Worm (Caenorhabditis elegans) whole organism, L3 larva: ENCODE data around the gene F14H12.6.

Experiments used
- aly-2 ChIP-seq: fragments of 150-350 bp; optimal IDR thresholded peaks from 2 replicates; lab custom pipeline; 2014; ENCODE audit warnings: missing biosample characterization, missing genetic modification characterization
- daf-12 ChIP-seq: fragments of 150-350 bp; optimal IDR thresholded peaks from 2 replicates; lab custom pipeline; 2014; ENCODE audit warnings: missing biosample characterization, missing genetic modification reagents, missing genetic modification characterization
- mdl-1 ChIP-seq: fragments of 150-350 bp; optimal IDR thresholded peaks from 2 replicates; lab custom pipeline; 2014; ENCODE audit warnings: missing biosample characterization, missing genetic modification characterization
- nhr-11 ChIP-seq: fragments of 150-350 bp; optimal IDR thresholded peaks from 2 replicates; lab custom pipeline; 2014; ENCODE audit warnings: missing biosample characterization, missing genetic modification characterization
- nhr-12 ChIP-seq: fragments of 150-350 bp; optimal IDR thresholded peaks from 2 replicates; lab custom pipeline; 2014; ENCODE audit warnings: missing biosample characterization, missing genetic modification characterization
- nhr-28 ChIP-seq: fragments of 150-350 bp; optimal IDR thresholded peaks from 2 replicates; lab custom pipeline; 2014; ENCODE audit warnings: missing biosample characterization, missing genetic modification characterization
- pha-4 ChIP-seq: fragments of 150-350 bp; optimal IDR thresholded peaks from 2 replicates; lab custom pipeline; 2014; ENCODE audit warnings: missing biosample characterization, missing genetic modification reagents, missing genetic modification characterization
- snpc-4 ChIP-seq: fragments of 150-350 bp; optimal IDR thresholded peaks from 2 replicates; lab custom pipeline; 2014; ENCODE audit warnings: missing biosample characterization, missing genetic modification characterization
- zag-1 ChIP-seq: fragments of 150-350 bp; optimal IDR thresholded peaks from 2 replicates; lab custom pipeline; 2014; ENCODE audit warnings: missing biosample characterization, missing genetic modification characterization

DNA sequence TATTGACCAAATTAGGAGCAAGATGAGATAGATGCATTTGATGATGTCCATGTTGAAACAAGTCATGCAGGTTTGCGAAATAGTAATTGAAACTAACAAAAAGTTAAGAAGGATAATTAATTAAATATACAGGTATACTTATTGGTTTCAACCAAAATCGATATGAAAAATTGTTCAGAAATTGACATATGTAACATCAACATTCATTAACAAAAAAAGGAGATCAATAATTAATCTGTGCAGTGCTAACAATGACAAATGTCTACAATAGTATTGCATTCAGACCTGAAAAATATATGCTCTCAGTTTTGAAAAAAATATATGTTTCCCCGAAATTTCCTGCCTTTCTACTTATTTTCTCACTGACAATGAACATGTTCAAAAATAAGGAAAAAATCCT, 11.4 kb upstream of the F14H12.6 start, which contains the start of gene R160.4:
- TF ChIP-seq pha-4 (no peak), daf-12 (tag; lab: Kevin White, UChicago) (no peak), snpc-4 (no peak), nhr-12 (tag; lab: Kevin White, UChicago) (no peak), aly-2 (no peak), zag-1 (tag; lab: Kevin White, UChicago) (no peak), nhr-28 (no peak), mdl-1 (tag; lab: Kevin White, UChicago) (no peak), nhr-11 (tag; lab: Kevin White, UChicago) (no peak)
